Worm (Caenorhabditis elegans) whole organism, young adult: ENCODE data around the gene T02C5.1.
A peak's percentile ranks its signal among the peaks of the same experiment; 100 is the strongest.

Experiments
- B0261.1 ChIP-seq: sonication (generic microtip); optimal IDR thresholded peaks from 2 replicates; lab custom pipeline; 2016; ENCODE audit warnings: mild to moderate bottlenecking, missing genetic modification characterization, moderate library complexity, missing compliant biosample characterization
- B0336.3 ChIP-seq: fragments of 200-800 bp; sonication (Bioruptor generic); IDR thresholded peaks from 2 replicates; pipeline ENCODE4 v1.3.6; 2022; ENCODE audit warnings: missing genetic modification characterization, missing compliant biosample characterization
- F37B4.10 ChIP-seq: fragments of 200-800 bp; sonication (Bioruptor generic); IDR thresholded peaks from 2 replicates; pipeline ENCODE4 v1.3.6; 2022; ENCODE audit warnings: missing genetic modification characterization, missing compliant biosample characterization
- F57A8.1 ChIP-seq: fragments of 200-800 bp; sonication (Bioruptor generic); optimal IDR thresholded peaks from 2 replicates; lab custom pipeline; 2018; ENCODE audit warnings: mild to moderate bottlenecking, missing genetic modification characterization, moderate library complexity, missing compliant biosample characterization
- Y53G8AR.9 ChIP-seq: fragments of 200-800 bp; sonication (Bioruptor generic); conservative IDR thresholded peaks from 2 replicates; pipeline ENCODE4 v1.3.6; 2022; ENCODE audit warnings: missing genetic modification reagents, missing genetic modification characterization, missing compliant biosample characterization
- Y56A3A.18 ChIP-seq: fragments of 200-800 bp; sonication (Bioruptor generic); IDR thresholded peaks from 2 replicates; pipeline ENCODE4 v1.3.6; 2022; ENCODE audit warnings: missing genetic modification reagents, missing genetic modification characterization, missing compliant biosample characterization
- Y79H2A.3 ChIP-seq: fragments of 200-800 bp; sonication (Bioruptor generic); conservative IDR thresholded peaks from 2 replicates; pipeline ENCODE4 v1.3.6; 2022; ENCODE audit warnings: missing genetic modification reagents, missing genetic modification characterization, missing compliant biosample characterization
- Y95B8A.8 ChIP-seq: fragments of 200-800 bp; sonication (Bioruptor generic); IDR thresholded peaks from 2 replicates; pipeline ENCODE4 v1.3.6; 2022; ENCODE audit warnings: missing genetic modification reagents, missing genetic modification characterization, missing compliant biosample characterization
- ZK185.1 ChIP-seq: sonication (generic microtip); optimal IDR thresholded peaks from 2 replicates; lab custom pipeline; 2016; ENCODE audit warnings: mild to moderate bottlenecking, missing genetic modification characterization, missing compliant biosample characterization; ENCODE audit not compliant: poor library complexity, severe bottlenecking
- akir-1 ChIP-seq: fragments of 200-800 bp; sonication (Bioruptor generic); optimal IDR thresholded peaks from 2 replicates; lab custom pipeline; 2018; ENCODE audit warnings: mild to moderate bottlenecking, missing genetic modification characterization, moderate library complexity, missing compliant biosample characterization
- ama-1 ChIP-seq, 3 experiments: fragments of 150-350 bp in 1 of 3; sonication (generic microtip) in 2 of 3; optimal IDR thresholded peaks; 2 replicates each; lab custom pipeline; 2014 to 2018; ENCODE audit warnings: missing biosample characterization in 2 of 3, missing genetic modification characterization in 2 of 3, missing genetic modification reagents in 2 of 3
- aptf-2 ChIP-seq: fragments of 200-800 bp; sonication (Bioruptor generic); conservative IDR thresholded peaks from 2 replicates; pipeline ENCODE4 v1.3.6; 2022; ENCODE audit warnings: missing genetic modification reagents, missing genetic modification characterization, missing compliant biosample characterization
- aptf-3 ChIP-seq: fragments of 200-800 bp; sonication (Bioruptor generic); IDR thresholded peaks from 2 replicates; pipeline ENCODE4 v1.3.6; 2022; ENCODE audit warnings: missing genetic modification characterization, missing compliant biosample characterization
- ccch-3 ChIP-seq: fragments of 200-800 bp; sonication (Bioruptor generic); optimal IDR thresholded peaks from 2 replicates; lab custom pipeline; 2018; ENCODE audit warnings: mild to moderate bottlenecking, missing genetic modification characterization, missing compliant biosample characterization
- cebp-1 ChIP-seq, 2 experiments: fragments of 200-800 bp in 1 of 2; sonication (Bioruptor generic) in 1 of 2; sonication (generic microtip) in 1 of 2; IDR thresholded peaks in 1 of 2; optimal IDR thresholded peaks in 1 of 2; 2 replicates each; pipeline versions ENCODE4 v1.3.6 to Lab custom; 2017 to 2022; ENCODE audit warnings: missing compliant biosample characterization in 2 of 2, missing genetic modification characterization in 2 of 2, mild to moderate bottlenecking in 1 of 2, missing genetic modification reagents in 1 of 2, moderate library complexity in 1 of 2
- ceh-100 ChIP-seq: fragments of 200-800 bp; sonication (Bioruptor generic); IDR thresholded peaks from 2 replicates; pipeline ENCODE4 v1.3.6; 2022; ENCODE audit warnings: missing genetic modification reagents, missing genetic modification characterization, missing compliant biosample characterization
- ceh-27 ChIP-seq: fragments of 200-800 bp; sonication (Bioruptor generic); optimal IDR thresholded peaks from 2 replicates; lab custom pipeline; 2018; ENCODE audit warnings: mild to moderate bottlenecking, missing genetic modification characterization, moderate library complexity, missing compliant biosample characterization
- dox-1 ChIP-seq: fragments of 200-800 bp; sonication (Bioruptor generic); IDR thresholded peaks from 2 replicates; pipeline ENCODE4 v1.3.6; 2022; ENCODE audit warnings: missing genetic modification reagents, missing genetic modification characterization, missing compliant biosample characterization
- egl-18 ChIP-seq: fragments of 200-800 bp; sonication (Bioruptor generic); IDR thresholded peaks from 2 replicates; pipeline ENCODE4 v1.3.6; 2022; ENCODE audit warnings: missing genetic modification reagents, missing genetic modification characterization, missing compliant biosample characterization
- him-1 ChIP-seq: sonication (generic microtip); optimal IDR thresholded peaks from 2 replicates; lab custom pipeline; 2016; ENCODE audit warnings: missing genotype, missing genetic modification reagents, missing genetic modification characterization, missing compliant biosample characterization
- hsf-1 ChIP-seq: fragments of 200-800 bp; sonication (Bioruptor generic); IDR thresholded peaks from 2 replicates; pipeline ENCODE4 v1.3.6; 2022; ENCODE audit warnings: missing genetic modification reagents, missing genetic modification characterization, missing compliant biosample characterization
- let-607 ChIP-seq, 2 experiments: fragments of 200-800 bp in 1 of 2; sonication (Bioruptor generic) in 1 of 2; sonication (generic microtip) in 1 of 2; optimal IDR thresholded peaks; 2 replicates each; lab custom pipeline; 2016 to 2018; ENCODE audit warnings: mild to moderate bottlenecking in 2 of 2, missing compliant biosample characterization in 2 of 2, missing genetic modification characterization in 2 of 2, moderate library complexity in 2 of 2, missing genotype in 1 of 2
- lin-26 ChIP-seq: fragments of 200-800 bp; sonication (Bioruptor generic); IDR thresholded peaks from 2 replicates; pipeline ENCODE4 v1.3.6; 2022; ENCODE audit warnings: missing genetic modification reagents, missing genetic modification characterization, missing compliant biosample characterization
- lsy-27 ChIP-seq: sonication (generic microtip); optimal IDR thresholded peaks from 2 replicates; lab custom pipeline; 2017; ENCODE audit warnings: missing genetic modification characterization, mild to moderate bottlenecking, missing compliant biosample characterization, antibody characterized with exemption, missing genotype, borderline replicate concordance; ENCODE audit not compliant: insufficient read depth
- madf-3 ChIP-seq: fragments of 200-800 bp; sonication (Bioruptor generic); IDR thresholded peaks from 2 replicates; pipeline ENCODE4 v1.3.6; 2022; ENCODE audit warnings: missing genetic modification reagents, missing genetic modification characterization, missing compliant biosample characterization
- mes-4 ChIP-seq: sonication (generic microtip); optimal IDR thresholded peaks from 2 replicates; lab custom pipeline; 2016; ENCODE audit warnings: missing genotype, missing genetic modification characterization, missing compliant biosample characterization
- nfyb-1 ChIP-seq: fragments of 200-800 bp; sonication (Bioruptor generic); IDR thresholded peaks from 2 replicates; pipeline ENCODE4 v1.3.6; 2022; ENCODE audit warnings: missing genetic modification reagents, missing genetic modification characterization, missing compliant biosample characterization
- nhr-179 ChIP-seq: sonication (generic microtip); optimal IDR thresholded peaks from 2 replicates; lab custom pipeline; 2016; ENCODE audit warnings: mild to moderate bottlenecking, missing genetic modification characterization, missing compliant biosample characterization
- nhr-80 ChIP-seq: sonication (generic microtip); optimal IDR thresholded peaks from 2 replicates; lab custom pipeline; 2016; ENCODE audit warnings: missing genetic modification characterization, missing compliant biosample characterization
- nhr-90 ChIP-seq: sonication (generic microtip); optimal IDR thresholded peaks from 2 replicates; lab custom pipeline; 2016; ENCODE audit warnings: missing genotype, mild to moderate bottlenecking, missing genetic modification characterization, missing compliant biosample characterization
- pbrm-1 ChIP-seq: fragments of 200-800 bp; sonication (Bioruptor generic); IDR thresholded peaks from 2 replicates; pipeline ENCODE4 v1.3.6; 2022; ENCODE audit warnings: missing genetic modification reagents, missing genetic modification characterization, missing compliant biosample characterization
- repo-1 ChIP-seq: sonication (generic microtip); optimal IDR thresholded peaks from 2 replicates; lab custom pipeline; 2017; ENCODE audit warnings: mild to moderate bottlenecking, missing genetic modification characterization, missing compliant biosample characterization
- rpc-1 ChIP-seq, 2 experiments: fragments of 150-350 bp in 1 of 2; sonication (generic microtip) in 1 of 2; optimal IDR thresholded peaks; 2 replicates each; lab custom pipeline; 2014 to 2018; ENCODE audit warnings: missing biosample characterization in 1 of 2, missing genetic modification characterization in 1 of 2, missing genetic modification reagents in 1 of 2, missing genotype in 1 of 2
- snpc-4 ChIP-seq, 5 experiments: fragments of 150-350 bp in 1 of 5; sonication (generic microtip) in 4 of 5; optimal IDR thresholded peaks; 2 replicates each; lab custom pipeline; 2014 to 2018; ENCODE audit warnings: missing genetic modification characterization in 5 of 5, missing biosample characterization in 3 of 5, antibody characterized with exemption in 2 of 5, mild to moderate bottlenecking in 2 of 5, missing compliant biosample characterization in 2 of 5, missing genotype in 2 of 5, moderate library complexity in 2 of 5, missing genetic modification reagents in 1 of 5
- tbp1 ChIP-seq: fragments of 200-800 bp; sonication (Bioruptor generic); optimal IDR thresholded peaks from 2 replicates; lab custom pipeline; 2018; ENCODE audit warnings: mild to moderate bottlenecking, missing genetic modification characterization, missing compliant biosample characterization
- tlf-1 ChIP-seq: fragments of 200-800 bp; sonication (Bioruptor generic); optimal IDR thresholded peaks from 2 replicates; lab custom pipeline; 2018; ENCODE audit warnings: mild to moderate bottlenecking, missing genetic modification characterization, missing compliant biosample characterization
- unc-130 ChIP-seq: sonication (generic microtip); optimal IDR thresholded peaks from 2 replicates; lab custom pipeline; 2016; ENCODE audit warnings: missing genetic modification reagents, missing genetic modification characterization, missing compliant biosample characterization
- ztf-6 ChIP-seq: fragments of 200-800 bp; sonication (Bioruptor generic); IDR thresholded peaks from 2 replicates; pipeline ENCODE4 v1.3.6; 2022; ENCODE audit warnings: missing genetic modification reagents, missing genetic modification characterization, missing compliant biosample characterization

T02C5.1 gene

ce11 chrX:2695292-2695691, 569 bp downstream of the T02C5.1 start (continued):
- TF ChIP-seq ceh-100 (GFP tag; lab: Robert Waterston, UW) (no peak), akir-1 (no peak), F57A8.1 (GFP tag; lab: Kevin White, UChicago) (no peak)

ce11 chrX:2696563-2696962, 1.8 kb downstream of the T02C5.1 start:
- TF ChIP-seq tbp1 (GFP tag; lab: Kevin White, UChicago) (peak; percentile 61), ccch-3 (GFP tag; lab: Kevin White, UChicago) (no peak), lin-26 (GFP tag; lab: Robert Waterston, UW) (no peak), snpc-4 (GFP tag; optimal IDR thresholded peaks at IDR 0.05; lab: Kevin White, UChicago) (no peak), snpc-4 (tag; optimal IDR thresholded peaks at IDR 0.05; lab: Kevin White, UChicago) (peak in 1 of 4 experiments; percentile 9), B0336.3 (GFP tag; lab: Robert Waterston, UW) (no peak), mes-4 (tag; lab: Kevin White, UChicago) (no peak), tlf-1 (GFP tag; lab: Kevin White, UChicago) (no peak), hsf-1 (GFP tag; lab: Robert Waterston, UW) (no peak), aptf-2 (no peak), rpc-1 (optimal IDR thresholded peaks at IDR 0.05; lab: Kevin White, UChicago) (peak; percentile 49), rpc-1 (tag; optimal IDR thresholded peaks at IDR 0.05; lab: Kevin White, UChicago) (peak; percentile 73), him-1 (no peak), ztf-6 (no peak), ama-1 (optimal IDR thresholded peaks at IDR 0.05; lab: Kevin White, UChicago) (no peak), ama-1 (GFP tag; optimal IDR thresholded peaks at IDR 0.05; lab: Kevin White, UChicago) (no peak), Y56A3A.18 (GFP tag; lab: Robert Waterston, UW) (peak; percentile 55; the same call in 1 of the 2 replicates), let-607 (tag; optimal IDR thresholded peaks at IDR 0.05; lab: Kevin White, UChicago) (no peak), dox-1 (GFP tag; lab: Robert Waterston, UW) (0 out of 2 replicates have a peak, but pooled peaks have one; percentile 15), lsy-27 (no peak), B0261.1 (tag; lab: Kevin White, UChicago) (peak; percentile 25), Y95B8A.8 (GFP tag; lab: Robert Waterston, UW) (no peak), unc-130 (GFP tag; lab: Kevin White, UChicago) (no peak), nhr-179 (tag; lab: Kevin White, UChicago) (no peak), repo-1 (tag; lab: Kevin White, UChicago) (no peak), nhr-90 (tag; lab: Kevin White, UChicago) (no peak)

ce11 chrX:2697645-2698044, 2.9 kb downstream of the T02C5.1 start:
- no peak for TF ChIP-seq tlf-1 (GFP tag; lab: Kevin White, UChicago)
- no peak for TF ChIP-seq madf-3
- no peak for TF ChIP-seq egl-18 (GFP tag; lab: Robert Waterston, UW)
- TF ChIP-seq let-607 (tag; optimal IDR thresholded peaks at IDR 0.05; lab: Kevin White, UChicago), result no peak

ce11 chrX:2698197-2698800, 3.6 kb downstream of the T02C5.1 start:
- TF ChIP-seq pbrm-1 (GFP tag; lab: Robert Waterston, UW) (0 out of 2 replicates have a peak, but pooled peaks have one; percentile 18), ama-1 (optimal IDR thresholded peaks at IDR 0.05; lab: Kevin White, UChicago) (no peak), ama-1 (GFP tag; optimal IDR thresholded peaks at IDR 0.05; lab: Kevin White, UChicago) (no peak), Y53G8AR.9 (peak; percentile 55; the same call in 1 of the 2 replicates), F37B4.10 (GFP tag; lab: Robert Waterston, UW) (0 out of 2 replicates have a peak, but pooled peaks have one; percentile 15), repo-1 (tag; lab: Kevin White, UChicago) (peak; percentile 24), Y79H2A.3 (0 out of 2 replicates have a peak, but pooled peaks have one; percentile 12), cebp-1 (GFP tag; IDR thresholded peaks at IDR 0.05; lab: Robert Waterston, UW) (no peak), cebp-1 (tag; optimal IDR thresholded peaks at IDR 0.05; lab: Kevin White, UChicago) (peak; percentile 47), ceh-27 (GFP tag; lab: Kevin White, UChicago) (no peak), Y56A3A.18 (GFP tag; lab: Robert Waterston, UW) (0 out of 2 replicates have a peak, but pooled peaks have one; percentile 55), let-607 (tag; optimal IDR thresholded peaks at IDR 0.05; lab: Kevin White, UChicago) (peak in 1 of 2 experiments; percentile 7), nfyb-1 (GFP tag; lab: Robert Waterston, UW) (peak; percentile 63; the same call in 1 of the 2 replicates), ZK185.1 (tag; lab: Kevin White, UChicago) (peak; percentile 22), B0336.3 (GFP tag; lab: Robert Waterston, UW) (peak; percentile 51; the same call in 1 of the 2 replicates), nhr-80 (tag; lab: Kevin White, UChicago) (peak; percentile 29), ceh-100 (GFP tag; lab: Robert Waterston, UW) (no peak), aptf-3 (GFP tag; lab: Robert Waterston, UW) (no peak)
